Fruit fly (Drosophila melanogaster) whole organism, embryonic: ENCODE measurements around the gene trus.

Experiments used
- ATbp ChIP-seq: fragments of 200-800 bp; sonication (Bioruptor generic); optimal IDR thresholded peaks from 2 replicates; lab custom pipeline; 2017; ENCODE audit warnings: missing biosample characterization, mild to moderate bottlenecking, missing genetic modification characterization, missing genetic modification reagents
- Atf3 ChIP-seq: fragments of 200-800 bp; sonication (Bioruptor generic); optimal IDR thresholded peaks from 3 replicates; lab custom pipeline; 2016; ENCODE audit warnings: missing biosample characterization, missing genetic modification characterization
- Atf6 ChIP-seq: fragments of 200-800 bp; sonication (Bioruptor generic); IDR thresholded peaks from 2 replicates; pipeline ENCODE4 v1.3.6; 2022; ENCODE audit warnings: missing biosample characterization, missing genetic modification characterization
- B-H1 ChIP-seq: fragments of 200-800 bp; sonication (Bioruptor generic); IDR thresholded peaks from 3 replicates; pipeline ENCODE4 v1.3.6; 2022; ENCODE audit warnings: missing biosample characterization, missing genetic modification characterization
- CG1024 ChIP-seq: fragments of 200-800 bp; sonication (Bioruptor generic); IDR thresholded peaks from 2 replicates; pipeline ENCODE4 v1.3.6; 2022; ENCODE audit warnings: missing biosample characterization, missing genetic modification characterization
- CG10959 ChIP-seq: fragments of 200-800 bp; sonication (Bioruptor generic); IDR thresholded peaks from 2 replicates; pipeline ENCODE4 v1.3.6; 2022; ENCODE audit warnings: missing biosample characterization, missing genetic modification characterization
- CG11695 ChIP-seq: fragments of 200-800 bp; sonication (Bioruptor generic); IDR thresholded peaks from 3 replicates; pipeline ENCODE4 v1.3.6; 2022; ENCODE audit warnings: missing biosample characterization, missing genetic modification characterization
- CG12071 ChIP-seq: fragments of 200-800 bp; sonication (Bioruptor generic); optimal IDR thresholded peaks from 3 replicates; lab custom pipeline; 2018; ENCODE audit warnings: missing biosample characterization, mild to moderate bottlenecking, missing genetic modification characterization
- CG12391 ChIP-seq: fragments of 200-800 bp; sonication (Bioruptor generic); optimal IDR thresholded peaks from 3 replicates; lab custom pipeline; 2018; ENCODE audit warnings: missing biosample characterization, mild to moderate bottlenecking, missing genetic modification characterization, moderate library complexity
- CG12942 ChIP-seq: fragments of 200-800 bp; sonication (Bioruptor generic); optimal IDR thresholded peaks from 3 replicates; lab custom pipeline; 2016; ENCODE audit warnings: missing biosample characterization, missing genetic modification characterization
- CG14965 ChIP-seq: fragments of 200-800 bp; sonication (Bioruptor generic); optimal IDR thresholded peaks from 2 replicates; lab custom pipeline; 2016; ENCODE audit warnings: missing biosample characterization, missing genetic modification characterization, borderline replicate concordance
- CG18599 ChIP-seq: fragments of 200-800 bp; sonication (Bioruptor generic); optimal IDR thresholded peaks from 3 replicates; lab custom pipeline; 2017; ENCODE audit warnings: missing biosample characterization, missing genetic modification characterization, mild to moderate bottlenecking, moderate library complexity, missing genetic modification reagents
- CG3065 ChIP-seq: fragments of 200-800 bp; sonication (Bioruptor generic); optimal IDR thresholded peaks from 2 replicates; lab custom pipeline; 2016; ENCODE audit warnings: missing biosample characterization, missing genetic modification characterization
- CG31224 ChIP-seq: fragments of 200-800 bp; sonication (Bioruptor generic); IDR thresholded peaks from 2 replicates; pipeline ENCODE4 v1.3.6; 2022; ENCODE audit warnings: missing biosample characterization, missing genetic modification characterization
- CG33557 ChIP-seq: fragments of 200-800 bp; sonication (Bioruptor generic); optimal IDR thresholded peaks from 2 replicates; lab custom pipeline; 2019; ENCODE audit warnings: missing biosample characterization, mild to moderate bottlenecking, missing genetic modification characterization, moderate library complexity
- CG34376 ChIP-seq: fragments of 200-800 bp; sonication (Bioruptor generic); optimal IDR thresholded peaks from 2 replicates; lab custom pipeline; 2018; ENCODE audit warnings: missing biosample characterization, mild to moderate bottlenecking, missing genetic modification characterization
- CG4424 ChIP-seq: fragments of 200-800 bp; sonication (Bioruptor generic); optimal IDR thresholded peaks from 3 replicates; lab custom pipeline; 2016; ENCODE audit warnings: missing biosample characterization, missing genetic modification characterization
- CG5953 ChIP-seq: fragments of 200-800 bp; sonication (Bioruptor generic); IDR thresholded peaks from 2 replicates; pipeline ENCODE4 v1.3.6; 2022; ENCODE audit warnings: missing biosample characterization, missing genetic modification characterization
- CG6765 ChIP-seq: fragments of 200-800 bp; sonication (Bioruptor generic); optimal IDR thresholded peaks from 3 replicates; lab custom pipeline; 2017; ENCODE audit warnings: missing biosample characterization, mild to moderate bottlenecking, missing genetic modification characterization
- CG7963 ChIP-seq: fragments of 200-800 bp; sonication (Bioruptor generic); IDR thresholded peaks from 3 replicates; pipeline ENCODE4 v1.3.6; 2022; ENCODE audit warnings: missing biosample characterization, missing genetic modification characterization; ENCODE audit not compliant: partially characterized antibody
- CG8089 ChIP-seq: fragments of 200-800 bp; sonication (Bioruptor generic); optimal IDR thresholded peaks from 3 replicates; lab custom pipeline; 2016; ENCODE audit warnings: missing biosample characterization, missing genetic modification characterization
- CG8924 ChIP-seq: fragments of 200-800 bp; optimal IDR thresholded peaks from 3 replicates; lab custom pipeline; 2019; ENCODE audit warnings: missing biosample characterization, mild to moderate bottlenecking, missing genetic modification characterization, moderate library complexity
- CG8944 ChIP-seq: fragments of 200-800 bp; sonication (Bioruptor generic); optimal IDR thresholded peaks from 3 replicates; lab custom pipeline; 2016; ENCODE audit warnings: missing biosample characterization, missing genetic modification characterization
- CG9727 ChIP-seq: fragments of 200-800 bp; sonication (Bioruptor generic); optimal IDR thresholded peaks from 3 replicates; lab custom pipeline; 2017; ENCODE audit warnings: missing biosample characterization, mild to moderate bottlenecking, missing genetic modification characterization
- CkIIα-i1 ChIP-seq: fragments of 200-800 bp; sonication (Bioruptor generic); IDR thresholded peaks from 2 replicates; pipeline ENCODE4 v1.3.6; 2022; ENCODE audit warnings: missing biosample characterization, missing genetic modification characterization
- Dref ChIP-seq: fragments of 200-800 bp; sonication (Bioruptor generic); IDR thresholded peaks from 2 replicates; pipeline ENCODE4 v1.3.6; 2022; ENCODE audit warnings: missing biosample characterization, missing genetic modification characterization
- E2f2 ChIP-seq: fragments of 200-800 bp; sonication (Bioruptor generic); IDR thresholded peaks from 2 replicates; pipeline ENCODE4 v1.3.6; 2022; ENCODE audit warnings: missing biosample characterization, missing genetic modification characterization
- Ets65A ChIP-seq: fragments of 200-800 bp; sonication (Bioruptor generic); peaks from one replicate; lab custom pipeline; 2016; ENCODE audit warnings: missing biosample characterization, missing genetic modification characterization
- HLH4C ChIP-seq: fragments of 200-800 bp; sonication (Bioruptor generic); IDR thresholded peaks from 3 replicates; pipeline ENCODE4 v1.3.6; 2022; ENCODE audit warnings: missing biosample characterization, missing genetic modification characterization; ENCODE audit not compliant: partially characterized antibody
- HmgD ChIP-seq: fragments of 200-800 bp; sonication (Bioruptor generic); optimal IDR thresholded peaks from 3 replicates; lab custom pipeline; 2016; ENCODE audit warnings: missing biosample characterization, missing genetic modification characterization
- Hmx ChIP-seq: fragments of 200-800 bp; sonication (Bioruptor generic); optimal IDR thresholded peaks from 2 replicates; lab custom pipeline; 2016; ENCODE audit warnings: missing biosample characterization, missing genetic modification characterization
- Pdp1 ChIP-seq, 2 experiments: fragments of 200-800 bp; sonication (Bioruptor generic); optimal IDR thresholded peaks; 3 replicates each; lab custom pipeline; 2016; ENCODE audit warnings: missing biosample characterization in 2 of 2, missing genetic modification characterization in 2 of 2, mild to moderate bottlenecking in 1 of 2, moderate library complexity in 1 of 2
- Sox100B ChIP-seq: fragments of 200-800 bp; sonication (Bioruptor generic); optimal IDR thresholded peaks from 3 replicates; lab custom pipeline; 2018; ENCODE audit warnings: missing biosample characterization, mild to moderate bottlenecking, missing genetic modification characterization
- Sry-δ ChIP-seq: fragments of 200-800 bp; sonication (Bioruptor generic); optimal IDR thresholded peaks from 2 replicates; lab custom pipeline; 2016; ENCODE audit warnings: missing biosample characterization, missing genetic modification characterization
- TFAM ChIP-seq: fragments of 200-800 bp; sonication (Bioruptor generic); optimal IDR thresholded peaks from 2 replicates; lab custom pipeline; 2017; ENCODE audit warnings: missing biosample characterization, missing genetic modification characterization, inconsistent platforms
- Xrp1 ChIP-seq: fragments of 200-800 bp; sonication (Bioruptor generic); IDR thresholded peaks from 2 replicates; pipeline ENCODE4 v1.3.6; 2022; ENCODE audit warnings: missing biosample characterization, missing genetic modification characterization
- bbx ChIP-seq: fragments of 200-800 bp; sonication (Bioruptor generic); IDR thresholded peaks from 2 replicates; pipeline ENCODE4 v1.3.6; 2022; ENCODE audit warnings: missing biosample characterization, missing genetic modification characterization; ENCODE audit not compliant: partially characterized antibody
- cato ChIP-seq: fragments of 200-800 bp; sonication (Bioruptor generic); optimal IDR thresholded peaks from 2 replicates; lab custom pipeline; 2016; ENCODE audit warnings: missing biosample characterization, missing genetic modification characterization, borderline replicate concordance
- corto ChIP-seq: fragments of 200-800 bp; sonication (Bioruptor generic); optimal IDR thresholded peaks from 2 replicates; lab custom pipeline; 2016; ENCODE audit warnings: missing biosample characterization, mild to moderate bottlenecking, missing genetic modification characterization, moderate library complexity
- disco-r ChIP-seq: fragments of 200-800 bp; sonication (Bioruptor generic); optimal IDR thresholded peaks from 2 replicates; lab custom pipeline; 2016; ENCODE audit warnings: missing biosample characterization, missing genetic modification characterization
- gce ChIP-seq: fragments of 200-800 bp; sonication (Bioruptor generic); IDR thresholded peaks from 3 replicates; pipeline ENCODE4 v1.3.6; 2022; ENCODE audit warnings: missing biosample characterization, missing genetic modification characterization
- ind ChIP-seq: fragments of 200-800 bp; sonication (Bioruptor generic); optimal IDR thresholded peaks from 3 replicates; lab custom pipeline; 2016; ENCODE audit warnings: missing biosample characterization, missing genetic modification characterization
- lbe ChIP-seq: fragments of 200-800 bp; sonication (Bioruptor generic); optimal IDR thresholded peaks from 2 replicates; lab custom pipeline; 2016; ENCODE audit warnings: missing biosample characterization, mild to moderate bottlenecking, missing genetic modification characterization
- nerfin-2 ChIP-seq: fragments of 200-800 bp; sonication (Bioruptor generic); IDR thresholded peaks from 2 replicates; pipeline ENCODE4 v1.3.6; 2022; ENCODE audit warnings: missing biosample characterization, missing genetic modification characterization; ENCODE audit not compliant: partially characterized antibody
- p53 ChIP-seq: fragments of 200-800 bp; sonication (Bioruptor generic); optimal IDR thresholded peaks from 2 replicates; lab custom pipeline; 2016; ENCODE audit warnings: missing biosample characterization, missing genetic modification characterization
- peb ChIP-seq: fragments of 200-800 bp; sonication (Bioruptor generic); IDR thresholded peaks from 2 replicates; pipeline ENCODE4 v1.3.6; 2022; ENCODE audit warnings: missing biosample characterization, missing genetic modification characterization
- prd ChIP-seq, 3 experiments: fragments of >200 bp in 2 of 3; fragments of 200-800 bp in 1 of 3; sonication (Bioruptor generic) in 1 of 3; optimal IDR thresholded peaks in 2 of 3; IDR thresholded peaks in 1 of 3; 2 replicates in 2 of 3; 3 replicates in 1 of 3; pipeline versions ENCODE4 v1.3.6 to Lab custom; 2017 to 2022; ENCODE audit warnings: missing biosample characterization in 1 of 3, missing genetic modification characterization in 1 of 3
- slou ChIP-seq: fragments of 200-800 bp; sonication (Bioruptor generic); optimal IDR thresholded peaks from 3 replicates; lab custom pipeline; 2016; ENCODE audit warnings: missing biosample characterization, missing genetic modification characterization
- tgo ChIP-seq: fragments of 200-800 bp; sonication (Bioruptor generic); IDR thresholded peaks from 3 replicates; pipeline ENCODE4 v1.3.6; 2022; ENCODE audit warnings: missing biosample characterization, missing genetic modification characterization
- tin ChIP-seq: fragments of 200-800 bp; sonication (Bioruptor generic); optimal IDR thresholded peaks from 3 replicates; lab custom pipeline; 2016; ENCODE audit warnings: missing biosample characterization, missing genetic modification characterization
- trem ChIP-seq: fragments of 200-800 bp; optimal IDR thresholded peaks from 3 replicates; lab custom pipeline; 2019; ENCODE audit warnings: missing biosample characterization, mild to moderate bottlenecking, missing genetic modification characterization, moderate library complexity
- unc-4 ChIP-seq: fragments of 200-800 bp; sonication (Bioruptor generic); IDR thresholded peaks from 2 replicates; pipeline ENCODE4 v1.3.6; 2022; ENCODE audit warnings: missing biosample characterization, missing genetic modification characterization; ENCODE audit not compliant: partially characterized antibody

trus gene

DNA sequence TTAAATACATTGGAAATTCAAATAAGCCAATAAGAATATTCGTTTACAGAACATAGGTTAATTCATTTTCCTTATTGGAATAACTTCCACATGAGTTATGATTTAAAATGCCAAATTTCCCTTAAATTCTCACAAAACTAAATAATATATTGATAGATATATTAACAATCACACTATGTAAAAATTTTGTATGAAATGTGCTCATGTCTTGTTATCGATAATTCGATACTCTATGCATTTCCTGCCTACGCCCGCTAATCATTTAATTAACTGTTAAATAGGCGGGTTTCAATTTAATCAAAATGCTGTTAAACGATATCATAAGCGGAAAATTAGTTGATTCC lies 30.1 kb upstream of the trus start, which contains the start of gene NANS:
Gene NANS, plus strand, starts transcription at position 269 of the 344 bp plus-strand sequence.
- TF ChIP-seq Sry-δ (GFP tag; lab: Kevin White, UChicago) (no peak), Pdp1 (GFP tag; optimal IDR thresholded peaks at IDR 0.05; lab: Kevin White, UChicago) (no peak), CG4424 (GFP tag; lab: Kevin White, UChicago) (no peak), peb (GFP tag; lab: Robert Waterston, UW) (no peak), CG9727 (GFP tag; lab: Kevin White, UChicago) (no peak), lbe (GFP tag; lab: Kevin White, UChicago) (peak; percentile 17), Hmx (GFP tag; lab: Kevin White, UChicago) (no peak), CG1024 (GFP tag; lab: Robert Waterston, UW) (no peak), Atf6 (GFP tag; lab: Robert Waterston, UW) (no peak), cato (GFP tag; lab: Kevin White, UChicago) (no peak), E2f2 (GFP tag; lab: Robert Waterston, UW) (peak; percentile 57), HLH4C (GFP tag; lab: Robert Waterston, UW) (peak; percentile 41; the same call in 1 of the 3 replicates), corto (no peak), nerfin-2 (GFP tag; lab: Robert Waterston, UW) (peak; percentile 38; the same call in 1 of the 2 replicates), disco-r (GFP tag; lab: Kevin White, UChicago) (no peak), CG11695 (GFP tag; lab: Robert Waterston, UW) (no peak), unc-4 (GFP tag; lab: Robert Waterston, UW) (0 out of 2 replicates have a peak, but pooled peaks have one; percentile 27), CG10959 (no peak), slou (no peak), Dref (no peak), ATbp (GFP tag; lab: Kevin White, UChicago) (no peak), CG33557 (GFP tag; lab: Kevin White, UChicago) (no peak), CkIIα-i1 (GFP tag; lab: Robert Waterston, UW) (no peak), tgo (GFP tag; lab: Robert Waterston, UW) (no peak), p53 (GFP tag; lab: Kevin White, UChicago) (no peak), bbx (no peak), CG8089 (no peak), tin (GFP tag; lab: Kevin White, UChicago) (no peak), CG8944 (GFP tag; lab: Kevin White, UChicago) (no peak), ind (GFP tag; lab: Kevin White, UChicago) (no peak), prd (optimal IDR thresholded peaks at IDR 0.05; lab: Kevin White, UChicago) (no peak), prd (GFP tag; IDR thresholded peaks at IDR 0.05; lab: Robert Waterston, UW) (no peak), Atf3 (GFP tag; lab: Kevin White, UChicago) (no peak), CG12942 (no peak), B-H1 (GFP tag; lab: Robert Waterston, UW) (no peak), gce (GFP tag; lab: Robert Waterston, UW) (no peak), CG31224 (no peak), CG12391 (no peak), CG34376 (GFP tag; lab: Kevin White, UChicago) (no peak), CG6765 (GFP tag; lab: Kevin White, UChicago) (peak; percentile 3), CG14965 (no peak), CG18599 (GFP tag; lab: Kevin White, UChicago) (no peak), CG8924 (no peak), CG3065 (GFP tag; lab: Kevin White, UChicago) (no peak), CG7963 (no peak), Ets65A (GFP tag; lab: Kevin White, UChicago) (no peak), Xrp1 (no peak), HmgD (GFP tag; lab: Kevin White, UChicago) (no peak), trem (tag; lab: Kevin White, UChicago) (no peak), TFAM (GFP tag; lab: Kevin White, UChicago) (no peak), CG12071 (GFP tag; lab: Kevin White, UChicago) (no peak), CG5953 (GFP tag; lab: Robert Waterston, UW) (no peak), Sox100B (GFP tag; lab: Kevin White, UChicago) (no peak)
